Fruit fly (Drosophila melanogaster) whole organism, pupa: ENCODE measurements around the gene CG14770.

Experiments
- CG10348 ChIP-seq: fragments of 200-800 bp; sonication (Bioruptor generic); IDR thresholded peaks from 2 replicates; pipeline ENCODE4 v1.3.6; 2022; ENCODE audit warnings: missing biosample characterization, missing genetic modification characterization
- CG12605 ChIP-seq: fragments of 200-800 bp; sonication (Bioruptor generic); IDR thresholded peaks from 2 replicates; pipeline ENCODE4 v1.3.6; 2022; ENCODE audit warnings: missing biosample characterization, missing genetic modification characterization
- CG13204 ChIP-seq: fragments of 200-800 bp; sonication (Bioruptor generic); optimal IDR thresholded peaks from 2 replicates; lab custom pipeline; 2018; ENCODE audit warnings: missing biosample characterization, mild to moderate bottlenecking, missing genetic modification characterization, moderate library complexity
- CG14655 ChIP-seq: fragments of 200-800 bp; sonication (Bioruptor generic); optimal IDR thresholded peaks from 3 replicates; lab custom pipeline; 2017; ENCODE audit warnings: mild to moderate bottlenecking, missing biosample characterization, missing genetic modification reagents, missing genetic modification characterization
- CG15710 ChIP-seq: fragments of 200-800 bp; sonication (Bioruptor generic); optimal IDR thresholded peaks from 2 replicates; lab custom pipeline; 2018; ENCODE audit warnings: missing biosample characterization, mild to moderate bottlenecking, missing genetic modification characterization, moderate library complexity
- CG17806 ChIP-seq: fragments of 200-800 bp; sonication (Bioruptor generic); optimal IDR thresholded peaks from 2 replicates; lab custom pipeline; 2018; ENCODE audit warnings: missing biosample characterization, mild to moderate bottlenecking, missing genetic modification characterization, moderate library complexity
- CG32121 ChIP-seq: fragments of 200-800 bp; sonication (Bioruptor generic); IDR thresholded peaks from 2 replicates; pipeline ENCODE4 v1.3.6; 2022; ENCODE audit warnings: missing biosample characterization, missing genetic modification characterization
- CG34367 ChIP-seq: fragments of 200-800 bp; sonication (Bioruptor generic); optimal IDR thresholded peaks from 2 replicates; lab custom pipeline; 2018; ENCODE audit warnings: missing biosample characterization, mild to moderate bottlenecking, missing genetic modification characterization
- CG4496 ChIP-seq: fragments of 200-800 bp; sonication (Bioruptor generic); IDR thresholded peaks from 3 replicates; pipeline ENCODE4 v1.3.6; 2022; ENCODE audit warnings: missing biosample characterization, missing genetic modification characterization
- CG8159 ChIP-seq: fragments of 200-800 bp; sonication (Bioruptor generic); optimal IDR thresholded peaks from 3 replicates; lab custom pipeline; 2018; ENCODE audit warnings: missing biosample characterization, mild to moderate bottlenecking, missing genetic modification characterization, moderate library complexity
- CG8301 ChIP-seq: fragments of 200-800 bp; sonication (Bioruptor generic); optimal IDR thresholded peaks from 2 replicates; lab custom pipeline; 2018; ENCODE audit warnings: missing biosample characterization, mild to moderate bottlenecking, missing genetic modification characterization
- CG9948 ChIP-seq: fragments of 200-800 bp; sonication (Bioruptor generic); optimal IDR thresholded peaks from 2 replicates; lab custom pipeline; 2018; ENCODE audit warnings: missing biosample characterization, mild to moderate bottlenecking, missing genetic modification characterization, moderate library complexity
- D1 ChIP-seq: fragments of 200-800 bp; sonication (Bioruptor generic); optimal IDR thresholded peaks from 2 replicates; lab custom pipeline; 2018; ENCODE audit warnings: missing biosample characterization, mild to moderate bottlenecking, missing genetic modification characterization, moderate library complexity
- EcR ChIP-seq: fragments of 200-800 bp; sonication (Bioruptor generic); optimal IDR thresholded peaks from 3 replicates; lab custom pipeline; 2019; ENCODE audit warnings: missing biosample characterization, missing genetic modification characterization, mild to moderate bottlenecking, moderate library complexity, missing genetic modification reagents
- Ets98B ChIP-seq: fragments of 200-800 bp; sonication (Bioruptor generic); IDR thresholded peaks from 2 replicates; pipeline ENCODE4 v1.3.6; 2022; ENCODE audit warnings: missing biosample characterization, missing genetic modification characterization
- Pif1A ChIP-seq: fragments of 200-800 bp; sonication (Bioruptor generic); optimal IDR thresholded peaks from 3 replicates; lab custom pipeline; 2016; ENCODE audit warnings: missing biosample characterization, missing genetic modification characterization
- Pif1B ChIP-seq: fragments of 200-800 bp; sonication (Bioruptor generic); optimal IDR thresholded peaks from 3 replicates; lab custom pipeline; 2016; ENCODE audit warnings: missing biosample characterization, missing genetic modification characterization
- Snoo ChIP-seq: fragments of 200-800 bp; sonication (Bioruptor generic); optimal IDR thresholded peaks from 3 replicates; lab custom pipeline; 2017; ENCODE audit warnings: missing biosample characterization, mild to moderate bottlenecking, missing genetic modification characterization, inconsistent platforms
- fd96Ca ChIP-seq: fragments of 200-800 bp; sonication (Bioruptor generic); IDR thresholded peaks from 3 replicates; pipeline ENCODE4 v1.3.6; 2022; ENCODE audit warnings: missing biosample characterization, missing genetic modification characterization
- gl ChIP-seq: fragments of 200-800 bp; sonication (Bioruptor generic); optimal IDR thresholded peaks from 2 replicates; lab custom pipeline; 2018; ENCODE audit warnings: missing biosample characterization, mild to moderate bottlenecking, missing genetic modification characterization
- rn ChIP-seq: fragments of 200-800 bp; sonication (Bioruptor generic); IDR thresholded peaks from 2 replicates; pipeline ENCODE4 v1.3.6; 2022; ENCODE audit warnings: missing biosample characterization, missing genetic modification characterization

The CG14770 gene

DNA sequence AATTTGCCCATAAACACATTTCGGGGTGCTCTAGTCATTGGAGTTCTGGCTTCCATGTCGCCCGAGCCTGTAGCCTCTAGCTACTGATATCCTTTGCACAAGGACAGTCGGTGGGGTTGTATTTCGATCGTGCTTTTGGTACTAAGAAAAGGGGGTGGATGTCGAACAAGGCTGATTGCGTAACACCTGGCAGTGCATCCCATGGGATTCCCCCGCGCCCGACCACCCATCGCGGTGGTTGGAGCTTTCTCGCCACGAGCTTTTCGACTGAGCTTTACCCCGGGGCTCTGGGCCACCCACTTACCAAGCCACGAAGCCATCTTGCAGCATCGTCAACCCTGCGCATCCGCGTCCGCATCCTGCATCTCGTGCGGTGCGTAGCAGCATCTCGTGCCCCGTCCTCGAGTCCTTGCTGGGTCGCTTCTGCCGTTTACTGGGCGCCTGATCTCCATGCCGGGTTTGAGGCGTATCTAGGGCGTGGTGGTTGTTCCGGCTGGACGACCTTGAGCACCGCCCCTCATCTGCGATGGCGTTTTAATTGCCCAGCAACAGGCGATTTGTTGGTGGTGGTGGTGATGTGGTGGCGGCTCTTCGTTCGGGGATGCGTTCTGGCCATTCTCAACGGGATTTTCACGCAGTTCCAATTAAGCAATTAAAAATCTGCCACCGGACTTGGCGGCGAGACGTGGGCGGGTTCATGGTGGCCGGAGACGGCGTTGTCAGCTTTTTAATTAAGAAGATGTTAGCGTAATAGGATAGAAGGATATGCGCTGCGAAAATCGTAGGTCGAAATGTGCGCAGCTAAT, 28.8 kb downstream of the CG14770 start:
- TF ChIP-seq gl (tag; lab: Kevin White, UChicago) (no peak), CG10348 (no peak), Ets98B (GFP tag; lab: Robert Waterston, UW) (no peak), CG13204 (peak; percentile 4), CG32121 (GFP tag; lab: Robert Waterston, UW) (no peak)

DNA sequence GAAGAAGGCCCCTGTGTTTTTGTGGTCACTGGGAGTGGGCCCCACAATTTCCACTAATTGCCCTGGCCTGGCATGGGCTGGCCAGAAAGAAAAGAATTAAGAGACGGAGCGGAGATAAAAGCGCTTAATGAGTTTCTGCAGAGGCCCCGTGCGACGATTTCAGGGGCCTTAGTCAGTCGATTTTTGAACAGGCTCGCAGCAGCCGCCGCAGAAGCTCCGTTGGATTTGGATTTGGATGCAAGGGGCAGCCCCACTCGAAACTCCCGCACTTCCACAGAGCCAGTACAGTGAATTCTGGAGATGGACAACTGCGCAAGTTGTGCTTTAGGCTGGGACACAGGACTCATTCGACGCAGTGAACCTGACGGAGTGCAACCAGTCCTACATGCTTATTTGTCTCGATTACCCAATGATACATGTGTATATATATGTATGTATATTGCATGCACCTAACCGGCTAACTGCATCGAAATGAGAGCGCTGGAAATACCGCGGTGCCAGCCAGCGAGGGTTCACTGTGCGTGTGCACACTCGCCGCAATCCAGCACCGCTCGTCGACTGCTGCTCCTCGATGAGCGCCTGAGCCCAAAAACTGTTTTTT, 29.5 kb downstream of the CG14770 start:
- TF ChIP-seq CG10348 (0 out of 2 replicates have a peak, but pooled peaks have one; percentile 33), fd96Ca (GFP tag; lab: Robert Waterston, UW) (peak; percentile 86), gl (tag; lab: Kevin White, UChicago) (peak; percentile 62), CG17806 (tag; lab: Kevin White, UChicago) (peak; percentile 73), CG9948 (tag; lab: Kevin White, UChicago) (peak; percentile 75), CG13204 (no peak), CG8301 (tag; lab: Kevin White, UChicago) (peak; percentile 74), D1 (tag; lab: Kevin White, UChicago) (no peak), CG8159 (tag; lab: Kevin White, UChicago) (peak; percentile 83), CG12605 (GFP tag; lab: Robert Waterston, UW) (peak; percentile 51; the same call in 1 of the 2 replicates), CG34367 (tag; lab: Kevin White, UChicago) (peak; percentile 78), CG15710 (peak; percentile 78), Snoo (tag; lab: Kevin White, UChicago) (peak; percentile 64), EcR (GFP tag; lab: Kevin White, UChicago) (no peak), CG32121 (GFP tag; lab: Robert Waterston, UW) (peak; percentile 63), Ets98B (GFP tag; lab: Robert Waterston, UW) (peak; percentile 59), Pif1B (GFP tag; lab: Kevin White, UChicago) (peak; percentile 79), rn (GFP tag; lab: Robert Waterston, UW) (peak; percentile 71), Pif1A (GFP tag; lab: Kevin White, UChicago) (peak; percentile 85), CG4496 (GFP tag; lab: Robert Waterston, UW) (peak; percentile 85), CG14655 (GFP tag; lab: Kevin White, UChicago) (peak; percentile 77)

DNA sequence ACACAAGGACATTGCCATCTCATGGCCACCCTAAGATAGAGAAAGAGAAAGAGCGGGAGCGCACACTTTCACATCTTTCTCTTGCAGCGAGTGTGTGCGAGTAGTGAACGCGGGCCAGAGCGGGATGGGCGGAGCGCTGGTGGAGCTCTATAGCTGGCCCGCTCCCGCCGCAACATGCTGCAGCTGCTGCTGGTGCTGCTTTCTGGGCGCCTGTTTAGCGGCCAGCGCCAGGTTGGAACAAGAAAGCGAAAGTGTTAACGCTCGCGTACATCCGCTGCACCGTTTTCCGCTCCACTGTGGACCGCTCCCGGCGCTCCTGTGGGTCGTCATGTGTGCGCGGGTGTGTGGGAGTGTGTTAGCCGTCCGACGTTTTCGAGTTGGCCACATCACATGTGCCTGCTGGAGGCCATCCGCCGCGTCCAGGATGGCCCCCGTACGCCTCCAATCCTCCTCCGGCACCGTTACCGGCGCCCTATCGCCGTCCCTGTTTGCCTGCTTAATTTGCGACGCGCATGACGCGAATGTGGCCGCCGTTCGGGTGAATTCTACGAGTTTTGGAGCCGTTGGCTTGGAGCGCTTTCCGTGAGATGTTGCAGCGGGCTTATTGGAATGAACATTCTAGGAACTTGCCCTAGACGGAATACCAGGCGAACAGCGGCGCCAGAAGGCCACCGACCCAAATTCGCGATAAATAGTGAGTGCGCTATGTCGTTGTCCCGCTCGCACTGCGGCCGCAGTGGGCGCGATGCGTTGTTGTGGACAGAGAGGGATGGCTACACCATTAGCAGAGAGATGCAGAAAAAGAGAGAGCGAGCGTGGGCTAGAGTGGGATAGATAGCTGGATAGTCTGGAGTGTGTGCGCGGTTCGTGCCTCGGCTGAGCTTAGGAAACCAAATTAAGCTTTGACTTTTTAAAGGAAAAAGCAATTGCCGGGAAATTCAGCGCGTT, 30.3 kb downstream of the CG14770 start:
- TF ChIP-seq fd96Ca (GFP tag; lab: Robert Waterston, UW) (no peak; the same call in 2 of the 3 replicates), Snoo (tag; lab: Kevin White, UChicago) (peak; percentile 12), EcR (GFP tag; lab: Kevin White, UChicago) (peak; percentile 85), Ets98B (GFP tag; lab: Robert Waterston, UW) (peak; percentile 43), CG10348 (peak; percentile 11; the same call in 1 of the 2 replicates), CG14655 (GFP tag; lab: Kevin White, UChicago) (peak; percentile 27), CG12605 (GFP tag; lab: Robert Waterston, UW) (peak; percentile 17; the same call in 1 of the 2 replicates), CG4496 (GFP tag; lab: Robert Waterston, UW) (peak; percentile 45; the same call in 2 of the 3 replicates), CG9948 (tag; lab: Kevin White, UChicago) (no peak), CG32121 (GFP tag; lab: Robert Waterston, UW) (peak; percentile 79), CG13204 (peak; percentile 100), CG8301 (tag; lab: Kevin White, UChicago) (no peak)
- TF ChIP-seq, all 21 proteins: peak for 9

DNA sequence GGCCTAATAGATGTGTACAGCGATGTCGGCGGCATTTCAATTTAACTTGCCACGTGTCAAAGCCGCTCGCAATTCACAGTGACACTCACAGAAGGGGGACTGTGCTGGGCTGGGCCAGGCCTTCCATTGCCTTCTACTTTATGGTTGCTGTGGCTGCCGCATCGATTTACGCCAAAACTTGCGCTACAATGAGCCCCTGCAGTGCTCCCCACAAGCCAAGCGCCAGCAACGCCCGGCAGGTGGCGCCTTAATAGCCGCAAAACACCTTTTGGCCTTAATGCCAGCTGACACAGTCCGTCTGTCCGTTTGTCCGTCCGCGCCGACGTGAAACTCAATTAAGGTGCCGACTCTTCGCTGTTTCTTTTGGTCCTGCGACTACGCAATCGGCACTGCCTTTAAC, 36.0 kb downstream of the CG14770 start:
- TF ChIP-seq Ets98B (GFP tag; lab: Robert Waterston, UW) = no peak
- TF ChIP-seq EcR (GFP tag; lab: Kevin White, UChicago) = no peak
- no peak for TF ChIP-seq Pif1B (GFP tag; lab: Kevin White, UChicago)
- TF ChIP-seq CG13204 = no peak
- TF ChIP-seq CG14655 (GFP tag; lab: Kevin White, UChicago) = no peak
- no peak for TF ChIP-seq CG34367 (tag; lab: Kevin White, UChicago)
- no peak for TF ChIP-seq fd96Ca (GFP tag; lab: Robert Waterston, UW)
- TF ChIP-seq CG32121 (GFP tag; lab: Robert Waterston, UW) = no peak
- TF ChIP-seq Pif1A (GFP tag; lab: Kevin White, UChicago) = no peak
- no peak for TF ChIP-seq CG15710
- TF ChIP-seq D1 (tag; lab: Kevin White, UChicago) = no peak
- no peak for TF ChIP-seq CG9948 (tag; lab: Kevin White, UChicago)
- TF ChIP-seq CG8159 (tag; lab: Kevin White, UChicago) = no peak
- no peak for TF ChIP-seq Snoo (tag; lab: Kevin White, UChicago)
- TF ChIP-seq CG12605 (GFP tag; lab: Robert Waterston, UW) = no peak
- no peak for TF ChIP-seq CG17806 (tag; lab: Kevin White, UChicago)
- no peak for TF ChIP-seq rn (GFP tag; lab: Robert Waterston, UW)
